Fruit fly (Drosophila melanogaster) whole organism, prepupa: ENCODE data around the gene Rev1.
A peak's percentile ranks its signal among the peaks of the same experiment; 100 is the strongest.

ENCODE experiments used
- Blimp-1 ChIP-seq: fragments of 200-800 bp; sonication (Bioruptor generic); optimal IDR thresholded peaks from 3 replicates; lab custom pipeline; 2017; ENCODE audit warnings: missing biosample characterization, missing genetic modification characterization, mild to moderate bottlenecking, moderate library complexity, missing genetic modification reagents
- CG3919 ChIP-seq: fragments of 200-800 bp; sonication (Bioruptor generic); optimal IDR thresholded peaks from 3 replicates; lab custom pipeline; 2016; ENCODE audit warnings: missing biosample characterization, missing genetic modification characterization
- Eip78C ChIP-seq: fragments of 200-800 bp; sonication (Bioruptor generic); peaks from one replicate; lab custom pipeline; 2016; ENCODE audit warnings: missing biosample characterization, missing genetic modification characterization
- Sox14 ChIP-seq: fragments of 200-800 bp; sonication (Bioruptor generic); optimal IDR thresholded peaks from 3 replicates; lab custom pipeline; 2016; ENCODE audit warnings: missing biosample characterization, missing genetic modification characterization

- peak; percentile 13 for TF ChIP-seq CG3919
- TF ChIP-seq Blimp-1 = no peak
- peak; percentile 52 for TF ChIP-seq Eip78C
- TF ChIP-seq Sox14 (GFP tag; lab: Kevin White, UChicago) = no peak
These were observed 46.2 kb downstream of the Rev1 start for dm6 chr3L:700160-700917.
